Worm (Caenorhabditis elegans): ENCODE results near the gene fbxb-31.

Gene fbxb-31

DNA sequence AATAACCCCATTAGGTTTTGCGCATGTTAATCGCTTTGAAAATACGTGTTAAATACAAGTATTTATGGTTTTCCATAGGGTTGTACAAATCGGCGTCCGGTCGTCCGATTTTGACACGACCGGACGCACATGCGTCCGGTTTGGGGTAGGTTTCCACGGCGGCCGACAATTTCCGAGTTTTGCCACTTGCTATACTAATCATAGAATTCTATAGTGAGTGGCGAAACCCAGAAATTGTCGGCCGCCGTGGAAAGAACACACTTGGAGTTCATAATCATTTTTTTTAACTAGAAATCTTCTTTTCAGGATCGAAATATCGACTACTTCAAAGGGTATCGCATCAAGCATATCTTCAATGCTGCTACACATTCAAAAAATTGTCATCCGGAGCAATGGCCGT is 4.4 kb downstream of the fbxb-31 start:
- TF ChIP-seq ama-1 (optimal IDR thresholded peaks at IDR 0.05) (no peak), ceh-16 (tag; optimal IDR thresholded peaks at IDR 0.05) (no peak), elt-1 (tag; optimal IDR thresholded peaks at IDR 0.05) (no peak), nhr-23 (tag; optimal IDR thresholded peaks at IDR 0.05) (no peak), ceh-9 (tag; optimal IDR thresholded peaks at IDR 0.05) (no peak)

DNA sequence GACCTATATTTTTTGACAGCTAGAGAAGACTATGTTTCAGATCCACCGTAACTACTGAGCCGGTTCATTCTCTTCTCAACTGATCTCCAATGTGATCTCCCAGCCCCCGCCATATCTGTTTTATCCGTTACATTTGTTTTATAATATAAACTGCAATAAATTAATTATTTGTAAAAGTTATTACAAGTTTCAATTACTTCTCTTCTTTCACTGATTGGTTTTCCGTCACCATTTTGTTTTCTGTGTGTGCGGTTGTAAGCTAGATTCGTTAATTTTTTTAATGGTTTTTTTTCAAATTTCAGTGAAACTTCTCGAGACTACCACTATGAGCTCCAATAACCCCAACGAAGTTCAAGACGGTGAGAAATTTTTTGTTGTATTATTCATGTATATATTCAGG is 8.3 kb downstream of the fbxb-31 start, which contains the start of gene M151.2:
M151.2 (plus strand) TSS at position 301 of the 400 bp plus-strand sequence.
- TF ChIP-seq nhr-25 (tag; optimal IDR thresholded peaks at IDR 0.05) (no peak), unc-62 (GFP tag; optimal IDR thresholded peaks at IDR 0.05) (no peak), nhr-67 (tag; optimal IDR thresholded peaks at IDR 0.05) (no peak), aly-2 (tag; optimal IDR thresholded peaks at IDR 0.05) (no peak), pha-4 (tag; optimal IDR thresholded peaks at IDR 0.05) (no peak)

ce11 chrII:3626872-3627271 is 12.3 kb downstream of the fbxb-31 start, which contains the start of gene M151.3:
M151.3 (plus strand) TSS chrII:3627172.
- TF ChIP-seq R02D3.7 (tag; optimal IDR thresholded peaks at IDR 0.05), result no peak
- no peak for TF ChIP-seq mdl-1 (tag; optimal IDR thresholded peaks at IDR 0.05)
- TF ChIP-seq nhr-43 (tag; optimal IDR thresholded peaks at IDR 0.05; ENCODE audit: poor library complexity, severe bottlenecking), result no peak
- no peak for TF ChIP-seq nhr-67 (tag; optimal IDR thresholded peaks at IDR 0.05)
- no peak for TF ChIP-seq nhr-237 (tag; optimal IDR thresholded peaks at IDR 0.05)
- TF ChIP-seq lin-15B (tag; optimal IDR thresholded peaks at IDR 0.05), result no peak
- TF ChIP-seq unc-39 (tag; optimal IDR thresholded peaks at IDR 0.05), result no peak
- no peak for TF ChIP-seq egl-27 (tag; optimal IDR thresholded peaks at IDR 0.05)

ce11 chrII:3622014-3622413 is 17.1 kb downstream of the fbxb-31 start, which contains the start of gene M151.7:
M151.7 (plus strand) TSS chrII:3622314.
- no peak for TF ChIP-seq egl-5 (tag; optimal IDR thresholded peaks at IDR 0.05)
- no peak for TF ChIP-seq pqm-1 (tag; optimal IDR thresholded peaks at IDR 0.05)
- no peak for TF ChIP-seq nhr-25 (tag; optimal IDR thresholded peaks at IDR 0.05)
- no peak for TF ChIP-seq eor-1 (tag; optimal IDR thresholded peaks at IDR 0.05)
- no peak for TF ChIP-seq hmg-11 (tag; optimal IDR thresholded peaks at IDR 0.05)
- TF ChIP-seq elt-3 (tag; optimal IDR thresholded peaks at IDR 0.05), result no peak
- TF ChIP-seq ceh-82 (tag; optimal IDR thresholded peaks at IDR 0.05), result no peak
- TF ChIP-seq jun-1 (tag; optimal IDR thresholded peaks at IDR 0.05), result no peak
- TF ChIP-seq daf-12 (tag; optimal IDR thresholded peaks at IDR 0.05), result no peak
- no peak for TF ChIP-seq mdl-1 (tag; optimal IDR thresholded peaks at IDR 0.05)
- TF ChIP-seq snpc-4 (tag; optimal IDR thresholded peaks at IDR 0.05), result no peak

DNA sequence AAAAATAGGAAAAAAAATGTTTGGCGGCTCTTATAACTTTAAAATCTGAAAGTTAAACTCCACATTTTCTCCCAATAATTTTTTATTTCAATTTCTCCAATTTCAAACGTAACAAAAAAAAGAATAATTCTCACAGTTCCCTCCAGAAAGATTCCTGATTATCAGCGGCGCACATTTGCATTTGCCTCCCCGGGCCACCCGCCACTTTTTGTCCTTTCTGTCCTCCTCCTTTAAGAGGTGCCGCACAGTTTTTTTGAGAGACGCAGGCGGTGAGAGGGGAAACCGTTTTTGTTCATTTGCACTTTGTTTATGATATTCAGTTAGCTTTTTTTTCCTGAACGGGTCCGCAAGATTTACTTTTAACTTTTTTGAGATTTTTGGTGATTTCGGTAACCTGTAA is 18.3 kb downstream of the fbxb-31 start:
- no peak for TF ChIP-seq nhr-25 (tag; optimal IDR thresholded peaks at IDR 0.05)
- no peak for TF ChIP-seq mml-1 (tag; optimal IDR thresholded peaks at IDR 0.05)
- no peak for TF ChIP-seq pha-4 (tag; optimal IDR thresholded peaks at IDR 0.05)
- no peak for TF ChIP-seq jun-1 (tag; optimal IDR thresholded peaks at IDR 0.05)
- no peak for TF ChIP-seq nhr-12 (tag; optimal IDR thresholded peaks at IDR 0.05)
- TF ChIP-seq fos-1 (tag; optimal IDR thresholded peaks at IDR 0.05), result no peak
- no peak for TF ChIP-seq egl-27 (tag; optimal IDR thresholded peaks at IDR 0.05)
- no peak for TF ChIP-seq lin-15B (tag; optimal IDR thresholded peaks at IDR 0.05)
- no peak for TF ChIP-seq lin-39 (tag; optimal IDR thresholded peaks at IDR 0.05)
- no peak for TF ChIP-seq unc-62 (GFP tag; optimal IDR thresholded peaks at IDR 0.05)
- TF ChIP-seq hmg-11 (tag; optimal IDR thresholded peaks at IDR 0.05), result no peak

DNA sequence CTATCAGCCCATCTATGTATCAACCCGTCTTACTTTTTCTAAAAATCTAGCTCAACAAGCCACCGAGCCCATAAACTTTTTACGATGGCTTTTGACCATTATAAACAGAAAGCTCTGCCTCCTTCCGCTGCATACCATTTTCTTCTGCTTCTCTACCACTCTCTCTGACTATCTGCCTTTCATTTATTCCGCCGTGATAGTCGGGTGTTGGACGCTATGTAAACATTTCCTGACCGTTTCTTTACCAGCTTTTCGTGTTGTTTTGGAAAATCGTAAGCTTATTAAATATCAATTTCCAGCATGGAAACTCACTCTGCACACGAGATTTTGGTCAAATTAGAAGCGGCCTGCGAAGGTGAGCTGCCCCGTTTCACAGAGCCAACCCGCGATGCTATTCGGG is 21.6 kb downstream of the fbxb-31 start, which contains the start of gene F40E12.1:
F40E12.1 (plus strand) TSS at position 301 of the 400 bp plus-strand sequence.
- TF ChIP-seq zag-1 (tag; optimal IDR thresholded peaks at IDR 0.05) (no peak), nhr-43 (tag; optimal IDR thresholded peaks at IDR 0.05; ENCODE audit: poor library complexity, severe bottlenecking) (no peak), sea-2 (GFP tag; optimal IDR thresholded peaks at IDR 0.05) (no peak), egl-27 (tag; optimal IDR thresholded peaks at IDR 0.05) (no peak), nhr-67 (tag; optimal IDR thresholded peaks at IDR 0.05) (no peak), ceh-16 (tag; optimal IDR thresholded peaks at IDR 0.05) (no peak), aly-2 (tag; optimal IDR thresholded peaks at IDR 0.05) (no peak), nhr-25 (tag; optimal IDR thresholded peaks at IDR 0.05) (no peak), R02D3.7 (tag; optimal IDR thresholded peaks at IDR 0.05) (no peak), daf-12 (tag; optimal IDR thresholded peaks at IDR 0.05) (no peak), eor-1 (tag; optimal IDR thresholded peaks at IDR 0.05) (no peak), fkh-2 (tag; optimal IDR thresholded peaks at IDR 0.05) (no peak), ztf-4 (tag; optimal IDR thresholded peaks at IDR 0.05) (no peak), elt-2 (tag; optimal IDR thresholded peaks at IDR 0.05) (no peak), ZK546.5 (tag; optimal IDR thresholded peaks at IDR 0.05) (no peak), hmg-11 (tag; optimal IDR thresholded peaks at IDR 0.05) (no peak), nhr-12 (tag; optimal IDR thresholded peaks at IDR 0.05) (no peak)

Measured in whole organism, L3 larva.